Fruit fly (Drosophila melanogaster): ENCODE measurements around the gene CG14556.

The CG14556 gene

DNA sequence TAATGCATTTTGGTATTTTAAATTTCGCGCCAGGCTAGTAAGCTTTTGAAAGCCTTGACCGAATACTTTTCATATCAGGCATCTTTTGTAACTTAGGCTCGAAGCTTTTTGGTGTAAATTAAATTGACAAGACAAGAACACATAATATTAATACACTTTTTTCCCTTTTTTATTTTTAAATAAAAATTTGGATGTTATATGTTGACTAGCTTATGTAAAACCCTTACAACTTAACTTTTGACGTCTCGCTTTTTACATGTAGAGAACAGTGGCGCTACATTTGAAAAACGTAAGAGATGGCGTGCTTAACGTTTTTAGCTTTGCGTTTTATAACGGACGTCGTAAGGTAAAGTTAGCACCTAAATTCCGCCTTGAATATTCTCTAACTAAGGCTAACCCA lies 10.7 kb downstream of the CG14556 start (continued):
- TF ChIP-seq CG8290 (GFP tag; optimal IDR thresholded peaks at IDR 0.05) (no peak), CG8290 (tag; optimal IDR thresholded peaks at IDR 0.05) (peak in 1 of 2 experiments; percentile 1), CG7357 (GFP tag; IDR thresholded peaks at IDR 0.05) (no peak), CG10147 (GFP tag; optimal IDR thresholded peaks at IDR 0.05) (peak; percentile 8), sim (GFP tag; IDR thresholded peaks at IDR 0.05) (no peak), CG10366 (GFP tag; IDR thresholded peaks at IDR 0.05) (no peak), gro (GFP tag; optimal IDR thresholded peaks at IDR 0.05) (peak; percentile 27), sug (tag; optimal IDR thresholded peaks at IDR 0.05) (peak; percentile 34), sd (tag; optimal IDR thresholded peaks at IDR 0.05) (peak; percentile 26), CG8089 (GFP tag; optimal IDR thresholded peaks at IDR 0.05) (no peak), hkb (optimal IDR thresholded peaks at IDR 0.05) (no peak), hkb (GFP tag; IDR thresholded peaks at IDR 0.05) (no peak), zfh2 (GFP tag; optimal IDR thresholded peaks at IDR 0.05) (no peak), nmo (GFP tag; optimal IDR thresholded peaks at IDR 0.05) (peak; percentile 54), BEAF-32 (GFP tag; optimal IDR thresholded peaks at IDR 0.05) (no peak), CG11456 (GFP tag; IDR thresholded peaks at IDR 0.05) (peak; percentile 65; the same call in 1 of the 3 replicates), CG18011 (GFP tag; optimal IDR thresholded peaks at IDR 0.05) (peak; percentile 97), Jarid2 (GFP tag; optimal IDR thresholded peaks at IDR 0.05) (no peak), gem (tag; optimal IDR thresholded peaks at IDR 0.05) (peak; percentile 27), CG17186 (GFP tag; optimal IDR thresholded peaks at IDR 0.05) (no peak), her (GFP tag; optimal IDR thresholded peaks at IDR 0.05) (no peak), knrl (GFP tag; IDR thresholded peaks at IDR 0.05; ENCODE audit: partially characterized antibody) (peak; percentile 45; the same call in 1 of the 3 replicates), Sox102F (GFP tag; optimal IDR thresholded peaks at IDR 0.05) (peak; percentile 6), Antp (GFP tag; optimal IDR thresholded peaks at IDR 0.05) (no peak), CG17912 (GFP tag; optimal IDR thresholded peaks at IDR 0.05) (peak; percentile 14), Dp (GFP tag; optimal IDR thresholded peaks at IDR 0.05) (peak; percentile 85), CG13624 (GFP tag; optimal IDR thresholded peaks at IDR 0.05) (peak; percentile 15), ftz-f1 (GFP tag; optimal IDR thresholded peaks at IDR 0.05) (peak; percentile 58), CG42726 (GFP tag; IDR thresholded peaks at IDR 0.05; ENCODE audit: partially characterized antibody) (0 out of 2 replicates have a peak, but pooled peaks have one; percentile 41), pita (GFP tag; optimal IDR thresholded peaks at IDR 0.05) (no peak)

DNA sequence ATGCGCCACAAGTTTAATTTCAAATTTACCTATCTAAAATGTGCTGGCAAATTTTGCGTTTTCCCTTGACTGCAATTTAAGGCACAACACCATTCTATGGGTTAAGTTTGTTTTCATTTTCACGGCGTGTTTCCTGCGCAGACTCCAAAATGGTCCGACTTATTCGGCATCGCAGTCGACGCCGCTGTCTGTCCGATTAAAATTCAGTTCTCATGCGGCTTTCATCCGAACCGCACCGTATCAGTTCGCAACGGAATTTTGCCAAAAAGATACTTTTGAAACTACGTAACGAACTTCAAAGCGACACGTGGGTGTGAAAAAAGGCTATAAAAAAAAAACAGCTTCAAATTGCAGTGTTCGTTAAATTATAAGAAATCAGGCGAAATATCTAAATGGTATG lies 44.2 kb downstream of the CG14556 start, which contains the start of gene CG31323:
Gene CG31323, plus strand, starts transcription at position 204 of the 400 bp plus-strand sequence.
- TF ChIP-seq zen2 (GFP tag; IDR thresholded peaks at IDR 0.05; ENCODE audit: partially characterized antibody): no peak
- no peak for TF ChIP-seq Dip2 (GFP tag; IDR thresholded peaks at IDR 0.05)
- TF ChIP-seq ewg (GFP tag; optimal IDR thresholded peaks at IDR 0.05): peak; percentile 74
- no peak for TF ChIP-seq CG33557 (GFP tag; optimal IDR thresholded peaks at IDR 0.05)
- peak; percentile 80 for TF ChIP-seq Deaf1 (tag; optimal IDR thresholded peaks at IDR 0.05)
- TF ChIP-seq bigmax (GFP tag; optimal IDR thresholded peaks at IDR 0.05): no peak
- no peak for TF ChIP-seq Ada2b (GFP tag; IDR thresholded peaks at IDR 0.05)
- TF ChIP-seq CG18599 (GFP tag; optimal IDR thresholded peaks at IDR 0.05): peak; percentile 0
- peak; percentile 51 for TF ChIP-seq Jarid2 (GFP tag; optimal IDR thresholded peaks at IDR 0.05)
- no peak for TF ChIP-seq CoRest (tag; optimal IDR thresholded peaks at IDR 0.05)
- TF ChIP-seq CG7987 (GFP tag; optimal IDR thresholded peaks at IDR 0.05): no peak
- no peak for TF ChIP-seq zfh2 (GFP tag; optimal IDR thresholded peaks at IDR 0.05)
- TF ChIP-seq CG4404 (GFP tag; IDR thresholded peaks at IDR 0.05): no peak
- TF ChIP-seq CG9437 (GFP tag; optimal IDR thresholded peaks at IDR 0.05): peak; percentile 46
- TF ChIP-seq abd-A (tag; optimal IDR thresholded peaks at IDR 0.05): peak; percentile 34
- TF ChIP-seq Adf1 (GFP tag; IDR thresholded peaks at IDR 0.05): peak; percentile 58
- TF ChIP-seq wek (GFP tag; optimal IDR thresholded peaks at IDR 0.05): no peak

Data from whole organism, embryonic.